Worm (Caenorhabditis elegans) whole organism, late embryonic: ENCODE measurements around the gene gtf-2A2.

ENCODE experiments used
- C38D4.7 ChIP-seq: fragments of 200-800 bp; sonication (Bioruptor generic); optimal IDR thresholded peaks from 2 replicates; lab custom pipeline; 2018; ENCODE audit warnings: mild to moderate bottlenecking, missing genetic modification characterization, moderate library complexity, missing compliant biosample characterization
- K09A11.1 ChIP-seq: sonication (generic microtip); optimal IDR thresholded peaks from 2 replicates; lab custom pipeline; 2017; ENCODE audit warnings: antibody characterized with exemption, mild to moderate bottlenecking, missing genetic modification characterization, missing compliant biosample characterization; ENCODE audit not compliant: insufficient read depth
- ahr-1 ChIP-seq: sonication (generic microtip); optimal IDR thresholded peaks from 2 replicates; lab custom pipeline; 2016; ENCODE audit warnings: missing genetic modification characterization, missing compliant biosample characterization
- ama-1 ChIP-seq: fragments of 150-350 bp; optimal IDR thresholded peaks from 2 replicates; lab custom pipeline; 2014
- ceh-18 ChIP-seq: sonication (generic microtip); optimal IDR thresholded peaks from 2 replicates; lab custom pipeline; 2016; ENCODE audit warnings: missing genetic modification characterization, missing compliant biosample characterization
- ceh-2 ChIP-seq: sonication (generic microtip); optimal IDR thresholded peaks from 2 replicates; lab custom pipeline; 2016; ENCODE audit warnings: missing genotype, missing genetic modification characterization, missing compliant biosample characterization
- ceh-22 ChIP-seq: sonication (generic microtip); optimal IDR thresholded peaks from 2 replicates; lab custom pipeline; 2017; ENCODE audit warnings: missing biosample characterization, missing genetic modification characterization
- ceh-24 ChIP-seq: sonication (generic microtip); optimal IDR thresholded peaks from 2 replicates; lab custom pipeline; 2016; ENCODE audit warnings: mild to moderate bottlenecking, missing genetic modification characterization, missing compliant biosample characterization
- ceh-30 ChIP-seq: fragments of 150-350 bp; optimal IDR thresholded peaks from 2 replicates; lab custom pipeline; 2014; ENCODE audit warnings: missing biosample characterization, missing genetic modification characterization
- ceh-31 ChIP-seq: sonication (generic microtip); optimal IDR thresholded peaks from 2 replicates; lab custom pipeline; 2016; ENCODE audit warnings: missing genetic modification characterization, missing compliant biosample characterization
- ceh-34 ChIP-seq: sonication (generic microtip); optimal IDR thresholded peaks from 2 replicates; lab custom pipeline; 2016; ENCODE audit warnings: mild to moderate bottlenecking, missing genetic modification characterization, missing compliant biosample characterization
- ceh-45 ChIP-seq: fragments of 200-800 bp; sonication (Bioruptor generic); IDR thresholded peaks from 2 replicates; pipeline ENCODE4 v1.3.6; 2022; ENCODE audit warnings: missing genetic modification reagents, missing genetic modification characterization, missing compliant biosample characterization
- ceh-6 ChIP-seq: fragments of 200-800 bp; sonication (Bioruptor generic); optimal IDR thresholded peaks from 2 replicates; lab custom pipeline; 2018; ENCODE audit warnings: mild to moderate bottlenecking, missing genetic modification characterization, missing compliant biosample characterization
- ceh-9 ChIP-seq: sonication (generic microtip); optimal IDR thresholded peaks from 2 replicates; lab custom pipeline; 2016; ENCODE audit warnings: mild to moderate bottlenecking, missing genetic modification characterization, inconsistent platforms, missing compliant biosample characterization
- che-1 ChIP-seq: sonication (generic microtip); optimal IDR thresholded peaks from 2 replicates; lab custom pipeline; 2016; ENCODE audit warnings: mild to moderate bottlenecking, missing genetic modification characterization, missing compliant biosample characterization
- dve-1 ChIP-seq: sonication (generic microtip); optimal IDR thresholded peaks from 2 replicates; lab custom pipeline; 2017; ENCODE audit warnings: antibody characterized with exemption, mild to moderate bottlenecking, missing genetic modification characterization, missing compliant biosample characterization
- elt-2 ChIP-seq: sonication (generic microtip); optimal IDR thresholded peaks from 2 replicates; lab custom pipeline; 2016; ENCODE audit warnings: missing genetic modification reagents, missing genetic modification characterization, missing compliant biosample characterization
- elt-4 ChIP-seq: sonication (generic microtip); optimal IDR thresholded peaks from 2 replicates; lab custom pipeline; 2016; ENCODE audit warnings: missing genetic modification characterization, missing compliant biosample characterization
- fkh-10 ChIP-seq: fragments of 150-350 bp; optimal IDR thresholded peaks from 2 replicates; lab custom pipeline; 2014; ENCODE audit warnings: missing biosample characterization, missing genetic modification reagents, missing genetic modification characterization
- fkh-6 ChIP-seq: sonication (generic microtip); optimal IDR thresholded peaks from 2 replicates; lab custom pipeline; 2016; ENCODE audit warnings: missing genetic modification characterization, missing compliant biosample characterization
- gmeb-2 ChIP-seq: sonication (generic microtip); optimal IDR thresholded peaks from 2 replicates; lab custom pipeline; 2016; ENCODE audit warnings: missing genetic modification characterization, inconsistent platforms, missing compliant biosample characterization
- hlh-30 ChIP-seq: sonication (generic microtip); optimal IDR thresholded peaks from 2 replicates; lab custom pipeline; 2017; ENCODE audit warnings: antibody characterized with exemption, missing genetic modification characterization, missing compliant biosample characterization; ENCODE audit not compliant: insufficient read depth
- hlh-8 ChIP-seq: sonication (generic microtip); optimal IDR thresholded peaks from 2 replicates; lab custom pipeline; 2016; ENCODE audit warnings: missing genotype, missing genetic modification characterization, missing compliant biosample characterization
- lim-6 ChIP-seq: sonication (generic microtip); optimal IDR thresholded peaks from 2 replicates; lab custom pipeline; 2016; ENCODE audit warnings: missing genetic modification characterization, missing compliant biosample characterization
- madf-2 ChIP-seq: sonication (generic microtip); optimal IDR thresholded peaks from 2 replicates; lab custom pipeline; 2017; ENCODE audit warnings: missing genetic modification characterization, missing compliant biosample characterization
- mec-3 ChIP-seq: sonication (generic microtip); optimal IDR thresholded peaks from 2 replicates; lab custom pipeline; 2016; ENCODE audit warnings: borderline replicate concordance, missing genetic modification characterization, missing compliant biosample characterization
- nfya-1 ChIP-seq: sonication (generic microtip); optimal IDR thresholded peaks from 2 replicates; lab custom pipeline; 2017; ENCODE audit warnings: missing genetic modification characterization, mild to moderate bottlenecking, missing compliant biosample characterization, antibody characterized with exemption, moderate library complexity
- nhr-11 ChIP-seq: fragments of 150-350 bp; optimal IDR thresholded peaks from 2 replicates; lab custom pipeline; 2014; ENCODE audit warnings: missing biosample characterization, missing genetic modification characterization
- nhr-232 ChIP-seq: sonication (generic microtip); optimal IDR thresholded peaks from 2 replicates; lab custom pipeline; 2016; ENCODE audit warnings: missing genetic modification characterization, missing compliant biosample characterization
- pag-3 ChIP-seq: sonication (generic microtip); optimal IDR thresholded peaks from 2 replicates; lab custom pipeline; 2016; ENCODE audit warnings: missing compliant biosample characterization, missing genetic modification characterization, borderline replicate concordance
- pax-1 ChIP-seq: fragments of 150-350 bp; optimal IDR thresholded peaks from 2 replicates; lab custom pipeline; 2014; ENCODE audit warnings: missing biosample characterization, missing genetic modification characterization
- pha-2 ChIP-seq: sonication (generic microtip); optimal IDR thresholded peaks from 2 replicates; lab custom pipeline; 2017; ENCODE audit warnings: mild to moderate bottlenecking, missing genetic modification characterization, missing compliant biosample characterization
- pha-4 ChIP-seq: fragments of 150-350 bp; optimal IDR thresholded peaks from 2 replicates; lab custom pipeline; 2018; ENCODE audit warnings: missing biosample characterization, missing genetic modification reagents, missing genetic modification characterization
- pqm-1 ChIP-seq: sonication (generic microtip); optimal IDR thresholded peaks from 2 replicates; lab custom pipeline; 2016; ENCODE audit warnings: missing genetic modification characterization, missing compliant biosample characterization
- pros-1 ChIP-seq: fragments of 150-350 bp; optimal IDR thresholded peaks from 2 replicates; lab custom pipeline; 2014; ENCODE audit warnings: missing biosample characterization, missing genetic modification reagents, missing genetic modification characterization
- ref-2 ChIP-seq: sonication (generic microtip); optimal IDR thresholded peaks from 2 replicates; lab custom pipeline; 2016; ENCODE audit warnings: missing genetic modification characterization, missing compliant biosample characterization
- rnt-1 ChIP-seq: sonication (generic microtip); optimal IDR thresholded peaks from 2 replicates; lab custom pipeline; 2016; ENCODE audit warnings: missing genetic modification characterization, missing compliant biosample characterization
- sdc-2 ChIP-seq: sonication (generic microtip); optimal IDR thresholded peaks from 2 replicates; lab custom pipeline; 2016; ENCODE audit warnings: missing genotype, missing genetic modification characterization, missing compliant biosample characterization
- sox-2 ChIP-seq: fragments of 200-800 bp; sonication (Bioruptor generic); IDR thresholded peaks from 2 replicates; pipeline ENCODE4 v1.3.6; 2022; ENCODE audit warnings: missing genetic modification reagents, missing genetic modification characterization, missing compliant biosample characterization
- sox-4 ChIP-seq: sonication (generic microtip); optimal IDR thresholded peaks from 2 replicates; lab custom pipeline; 2017; ENCODE audit warnings: mild to moderate bottlenecking, missing genetic modification characterization, inconsistent platforms, missing compliant biosample characterization
- tbx-2 ChIP-seq: sonication (generic microtip); optimal IDR thresholded peaks from 2 replicates; lab custom pipeline; 2016; ENCODE audit warnings: missing genetic modification characterization, missing compliant biosample characterization
- tbx-7 ChIP-seq: sonication (generic microtip); optimal IDR thresholded peaks from 2 replicates; lab custom pipeline; 2016; ENCODE audit warnings: missing genotype, missing genetic modification characterization, missing compliant biosample characterization
- ttx-3 ChIP-seq: sonication (generic microtip); optimal IDR thresholded peaks from 2 replicates; lab custom pipeline; 2016; ENCODE audit warnings: missing genetic modification reagents, missing genetic modification characterization, missing compliant biosample characterization
- unc-3 ChIP-seq, 2 experiments: fragments of 200-800 bp in 1 of 2; sonication (Bioruptor generic) in 1 of 2; sonication (generic microtip) in 1 of 2; conservative IDR thresholded peaks in 1 of 2; optimal IDR thresholded peaks in 1 of 2; 2 replicates each; pipeline versions ENCODE4 v1.3.6 to Lab custom; 2016 to 2022; ENCODE audit warnings: missing compliant biosample characterization in 2 of 2, missing genetic modification characterization in 2 of 2, missing genetic modification reagents in 1 of 2
- unc-42 ChIP-seq: sonication (generic microtip); optimal IDR thresholded peaks from 2 replicates; lab custom pipeline; 2016; ENCODE audit warnings: missing genotype, missing genetic modification characterization, missing compliant biosample characterization
- unc-55 ChIP-seq: sonication (generic microtip); optimal IDR thresholded peaks from 2 replicates; lab custom pipeline; 2017; ENCODE audit warnings: missing biosample characterization, missing genetic modification reagents, missing genetic modification characterization
- zip-5 ChIP-seq: sonication (generic microtip); optimal IDR thresholded peaks from 2 replicates; lab custom pipeline; 2016; ENCODE audit warnings: missing genetic modification characterization, missing compliant biosample characterization

The gtf-2A2 gene

DNA sequence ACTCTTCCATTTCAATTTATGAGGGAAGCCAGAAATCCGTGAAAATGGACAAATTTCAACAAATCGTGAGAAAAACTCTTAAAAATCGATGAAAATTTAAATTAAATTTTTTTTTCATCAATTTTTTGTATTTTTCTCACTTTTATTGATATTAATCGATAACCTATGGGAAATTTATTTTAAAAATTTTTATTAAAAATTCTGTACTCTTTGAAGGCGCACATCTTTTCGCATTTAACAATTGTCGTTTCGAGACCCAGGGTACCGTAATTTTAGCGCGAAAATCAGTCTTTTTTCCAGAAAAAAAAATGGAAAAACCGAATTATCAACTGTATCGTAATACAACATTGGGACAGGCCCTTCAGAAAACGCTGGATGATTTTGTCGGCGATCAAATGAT is at the start of gene gtf-2A2:
Gene gtf-2A2 (plus strand): TSS at position 301 of the 400 bp plus-strand sequence.
- TF ChIP-seq sox-4 (tag; lab: Kevin White, UChicago) (no peak), ceh-24 (tag; lab: Kevin White, UChicago) (no peak), C38D4.7 (GFP tag; lab: Kevin White, UChicago) (no peak), ceh-18 (tag; lab: Kevin White, UChicago) (no peak), K09A11.1 (no peak), ceh-34 (tag; lab: Kevin White, UChicago) (no peak), rnt-1 (tag; lab: Kevin White, UChicago) (no peak), ceh-6 (GFP tag; lab: Kevin White, UChicago) (no peak), gmeb-2 (tag; lab: Kevin White, UChicago) (no peak), lim-6 (no peak), nfya-1 (tag; lab: Kevin White, UChicago) (no peak), pros-1 (tag; lab: Kevin White, UChicago) (no peak), mec-3 (tag; lab: Kevin White, UChicago) (no peak), fkh-6 (tag; lab: Kevin White, UChicago) (no peak), unc-55 (GFP tag; lab: Kevin White, UChicago) (no peak), unc-42 (tag; lab: Kevin White, UChicago) (no peak), ceh-9 (tag; lab: Kevin White, UChicago) (no peak), dve-1 (no peak), ahr-1 (tag; lab: Kevin White, UChicago) (no peak), che-1 (tag; lab: Kevin White, UChicago) (no peak)

DNA sequence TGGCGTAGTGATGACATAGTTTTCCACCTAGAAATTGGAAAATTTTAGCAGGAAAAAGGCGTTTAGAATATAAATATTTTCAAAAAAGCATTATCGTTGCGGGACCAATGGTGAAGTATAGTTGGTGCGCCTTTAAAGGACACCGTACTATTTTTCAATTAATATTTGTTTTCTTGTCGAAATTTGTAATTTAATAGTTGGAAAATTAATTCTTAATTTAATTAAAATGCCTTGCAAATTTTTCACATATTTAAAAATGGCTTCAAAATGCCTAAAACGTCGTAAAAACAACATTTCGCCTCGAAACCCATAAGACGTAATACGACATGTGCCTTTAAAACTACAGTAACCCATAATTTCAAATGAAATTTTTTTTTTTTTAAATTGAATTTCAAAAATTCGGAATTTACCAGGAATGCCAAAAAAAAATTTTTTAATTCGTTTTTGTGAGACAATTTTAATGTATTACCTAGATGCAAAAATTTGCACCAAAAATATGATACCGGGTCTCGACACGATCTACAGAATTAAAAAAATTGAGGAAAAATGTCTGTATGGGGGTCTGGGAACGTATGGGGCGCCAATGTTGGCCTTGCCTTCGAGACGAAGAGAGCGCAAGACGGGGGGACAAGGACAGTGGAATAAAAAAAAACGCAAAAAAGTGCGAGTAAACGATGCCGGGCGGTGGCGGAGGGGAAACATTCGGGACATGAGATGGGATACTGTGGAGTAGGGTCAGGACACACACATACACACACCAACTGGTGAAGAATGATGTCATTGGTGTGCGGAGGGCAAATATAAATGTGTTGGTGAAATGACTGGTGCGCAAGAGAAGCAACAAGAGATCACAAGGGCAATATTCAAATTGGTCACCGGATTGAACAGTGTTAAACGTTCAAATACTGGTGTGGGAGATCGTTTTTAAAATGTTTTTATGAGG is 48.9 kb upstream of the gtf-2A2 start, which contains the start of gene aakg-1:
Gene aakg-1 (minus strand): TSS at position 52 of the 943 bp plus-strand sequence.
- TF ChIP-seq tbx-2 (tag; lab: Kevin White, UChicago) (peak; percentile 39), sox-4 (tag; lab: Kevin White, UChicago) (no peak), ceh-30 (tag; lab: Kevin White, UChicago) (no peak), nhr-232 (tag; lab: Kevin White, UChicago) (no peak), ceh-9 (tag; lab: Kevin White, UChicago) (no peak), unc-3 (GFP tag; conservative IDR thresholded peaks at IDR 0.05; lab: Robert Waterston, UW) (no peak), unc-3 (tag; optimal IDR thresholded peaks at IDR 0.05; lab: Kevin White, UChicago) (no peak), pha-4 (tag; lab: Kevin White, UChicago) (no peak), ttx-3 (tag; lab: Kevin White, UChicago) (no peak), elt-2 (tag; lab: Kevin White, UChicago) (no peak), hlh-8 (tag; lab: Kevin White, UChicago) (no peak), tbx-7 (tag; lab: Kevin White, UChicago) (no peak), ceh-24 (tag; lab: Kevin White, UChicago) (no peak), C38D4.7 (GFP tag; lab: Kevin White, UChicago) (no peak), zip-5 (tag; lab: Kevin White, UChicago) (no peak), elt-4 (no peak), gmeb-2 (tag; lab: Kevin White, UChicago) (no peak), pax-1 (tag; lab: Kevin White, UChicago) (no peak), fkh-10 (GFP tag; lab: Kevin White, UChicago) (no peak), ama-1 (lab: Kevin White, UChicago) (no peak), madf-2 (tag; lab: Kevin White, UChicago) (no peak), pha-2 (tag; lab: Kevin White, UChicago) (no peak), mec-3 (tag; lab: Kevin White, UChicago) (no peak), pqm-1 (no peak), sdc-2 (no peak), hlh-30 (peak; percentile 72), che-1 (tag; lab: Kevin White, UChicago) (no peak), K09A11.1 (no peak), pag-3 (no peak), ceh-45 (GFP tag; lab: Robert Waterston, UW) (no peak), nhr-11 (tag; lab: Kevin White, UChicago) (no peak), ref-2 (tag; lab: Kevin White, UChicago) (no peak), sox-2 (GFP tag; lab: Robert Waterston, UW) (no peak), ceh-31 (peak; percentile 14), unc-55 (GFP tag; lab: Kevin White, UChicago) (no peak), ceh-22 (tag; lab: Kevin White, UChicago) (no peak), lim-6 (no peak), ceh-2 (no peak)
